Fruit fly (Drosophila melanogaster) whole organism, adult: ENCODE data around the gene CG16998.
"Not testable (repeated sequence)": the region's sequence is repeated elsewhere in the genome, so short reads cannot be mapped to it uniquely, and the experiment has no call there.

ENCODE experiments used
- CG12768 ChIP-seq: fragments of 200-800 bp; sonication (Bioruptor generic); optimal IDR thresholded peaks from 2 replicates; lab custom pipeline; 2017; ENCODE audit warnings: missing biosample characterization, missing genetic modification characterization, mild to moderate bottlenecking, moderate library complexity, missing genetic modification reagents
- CG14711 ChIP-seq: fragments of 200-800 bp; sonication (Bioruptor generic); optimal IDR thresholded peaks from 2 replicates; lab custom pipeline; 2018; ENCODE audit warnings: missing biosample characterization, mild to moderate bottlenecking, missing genetic modification characterization, moderate library complexity
- CG5204 ChIP-seq: fragments of 200-800 bp; sonication (Bioruptor generic); optimal IDR thresholded peaks from 2 replicates; lab custom pipeline; 2016; ENCODE audit warnings: missing biosample characterization, missing genetic modification characterization
- CG7045 ChIP-seq: fragments of 200-800 bp; sonication (Bioruptor generic); optimal IDR thresholded peaks from 2 replicates; lab custom pipeline; 2017; ENCODE audit warnings: missing biosample characterization, mild to moderate bottlenecking, missing genetic modification characterization
- Crg-1 ChIP-seq: fragments of 200-800 bp; sonication (Bioruptor generic); optimal IDR thresholded peaks from 2 replicates; lab custom pipeline; 2016; ENCODE audit warnings: missing biosample characterization, missing genetic modification characterization
- Hr96 ChIP-seq: fragments of 200-800 bp; sonication (Bioruptor generic); optimal IDR thresholded peaks from 2 replicates; lab custom pipeline; 2016; ENCODE audit warnings: missing biosample characterization, missing genetic modification characterization
- Mnt ChIP-seq: fragments of 200-800 bp; sonication (Bioruptor generic); optimal IDR thresholded peaks from 2 replicates; lab custom pipeline; 2016; ENCODE audit warnings: missing biosample characterization, mild to moderate bottlenecking, missing genetic modification characterization
- cic ChIP-seq: fragments of 200-800 bp; sonication (Bioruptor generic); optimal IDR thresholded peaks from 2 replicates; lab custom pipeline; 2017; ENCODE audit warnings: missing biosample characterization, mild to moderate bottlenecking, missing genetic modification characterization, moderate library complexity
- cnc ChIP-seq, 2 experiments: fragments of >200 bp; optimal IDR thresholded peaks; 2 replicates each; lab custom pipeline; 2017
- kay ChIP-seq: fragments of 200-800 bp; sonication (Bioruptor generic); peaks from one replicate; lab custom pipeline; 2016; ENCODE audit warnings: missing biosample characterization, missing genetic modification characterization, borderline replicate concordance

CG16998 gene

DNA sequence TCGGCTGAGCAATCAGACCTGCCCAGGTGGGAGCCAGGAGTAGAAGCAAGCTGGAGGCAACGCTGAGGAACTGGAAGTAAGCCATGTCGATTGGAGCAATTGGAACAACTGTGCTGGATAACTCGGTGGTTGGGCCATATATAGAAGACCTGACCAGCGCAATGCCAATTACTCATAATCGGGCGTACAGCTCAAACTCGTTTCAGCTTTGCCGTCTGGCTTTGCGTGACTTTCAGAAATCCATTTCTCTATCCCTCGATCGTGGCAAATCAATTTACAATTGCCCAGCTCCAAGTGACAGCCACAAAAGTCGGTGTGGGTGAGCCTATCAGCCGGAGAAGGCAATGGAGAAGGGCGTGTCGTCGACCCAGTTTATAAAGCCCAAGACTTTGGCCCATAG lies 33.5 kb downstream of the CG16998 start, which contains the start of gene CG7548:
Gene CG7548 (minus strand): TSS at position 101 of the 400 bp plus-strand sequence.
- TF ChIP-seq cic (no peak), cnc (optimal IDR thresholded peaks at IDR 0.05; lab: Kevin White, UChicago) (no peak)

DNA sequence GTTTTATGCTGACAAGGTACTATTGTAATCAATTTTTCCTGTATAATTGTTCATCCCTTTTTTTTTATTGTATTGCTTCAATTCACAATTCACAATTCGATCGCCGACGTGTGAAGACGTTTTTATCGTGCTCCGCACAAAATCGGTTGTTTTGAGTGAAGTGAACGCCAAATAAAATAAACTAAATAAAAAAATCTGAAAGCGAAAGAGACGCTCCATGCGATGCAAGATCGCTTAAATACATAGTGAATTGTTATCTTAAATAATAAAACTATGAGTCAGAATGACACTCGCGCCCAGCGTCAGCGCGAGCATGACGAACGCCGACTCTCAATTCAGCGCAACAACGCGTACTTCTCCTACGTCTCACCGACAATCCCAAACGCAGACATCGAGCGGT lies 40.9 kb downstream of the CG16998 start, which contains the start of gene CG8539:
Gene CG8539 (minus strand): TSS at position 101 of the 400 bp plus-strand sequence.
- TF ChIP-seq Crg-1 (GFP tag; lab: Kevin White, UChicago); cic; CG5204 (GFP tag; lab: Kevin White, UChicago): not testable (repeated sequence)

DNA sequence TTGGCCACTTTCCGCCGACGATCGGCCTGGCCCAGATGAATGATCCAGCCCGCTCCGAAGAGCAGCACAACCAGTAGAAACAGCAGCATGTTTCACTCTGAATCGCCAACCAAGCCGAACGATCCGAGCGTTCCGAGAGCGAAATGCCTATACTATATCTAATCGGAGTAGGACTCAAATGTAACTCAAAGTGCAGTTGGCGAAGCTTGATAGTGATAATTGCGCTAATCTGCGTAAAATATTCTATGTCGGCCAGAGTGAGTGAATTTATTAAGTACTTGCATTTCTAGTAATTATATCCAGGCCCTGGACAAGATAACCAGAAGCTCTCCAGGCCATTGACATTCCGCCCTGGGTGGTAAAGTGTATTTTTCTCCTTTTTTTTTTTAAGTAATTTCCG lies 43.5 kb downstream of the CG16998 start, which contains the start of gene Cyp4d8:
Gene Cyp4d8 (minus strand): TSS at position 101 of the 400 bp plus-strand sequence.
- TF ChIP-seq cic (peak; percentile 23), CG7045 (GFP tag; lab: Kevin White, UChicago) (no peak)

DNA sequence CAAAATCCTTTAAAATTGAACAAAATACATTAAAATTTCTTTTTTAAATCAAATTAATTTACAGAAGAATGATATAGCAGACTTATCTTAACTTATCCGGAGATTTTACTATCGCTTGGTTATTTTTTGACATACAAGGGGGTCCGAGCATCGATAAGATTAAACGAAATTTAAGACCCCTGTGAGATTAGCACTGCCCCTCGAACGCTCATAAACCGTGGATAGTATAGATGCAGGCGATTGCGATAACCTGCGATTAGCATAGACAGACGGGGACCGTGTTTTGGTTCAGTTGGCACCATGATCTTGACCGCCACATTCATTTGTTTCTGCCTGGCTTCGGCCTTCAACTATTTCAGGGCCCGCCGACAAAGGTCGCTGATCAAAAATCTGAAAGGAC lies 48.1 kb downstream of the CG16998 start, which contains the start of gene Cyp316a1:
Gene Cyp316a1 (plus strand): TSS at position 301 of the 400 bp plus-strand sequence.
- TF ChIP-seq CG12768 (GFP tag; lab: Kevin White, UChicago) (no peak), Crg-1 (GFP tag; lab: Kevin White, UChicago) (no peak), kay (no peak), Mnt (GFP tag; lab: Kevin White, UChicago) (no peak), CG5204 (GFP tag; lab: Kevin White, UChicago) (no peak), Hr96 (no peak), CG14711 (tag; lab: Kevin White, UChicago) (no peak)
